Worm (Caenorhabditis elegans) whole organism, L1 larva: Measurements from ENCODE around the gene C13F10.5.

Experiments
- nhr-84 ChIP-seq: sonication (generic microtip); optimal IDR thresholded peaks from 2 replicates; lab custom pipeline; 2017; ENCODE audit warnings: missing biosample characterization, missing genetic modification characterization
- sox-4 ChIP-seq: sonication (generic microtip); optimal IDR thresholded peaks from 2 replicates; lab custom pipeline; 2016; ENCODE audit warnings: missing genetic modification characterization, missing compliant biosample characterization
- unc-62 ChIP-seq: fragments of 150-350 bp; optimal IDR thresholded peaks from 2 replicates; lab custom pipeline; 2014; ENCODE audit warnings: missing biosample characterization, missing genetic modification reagents, missing genetic modification characterization

DNA sequence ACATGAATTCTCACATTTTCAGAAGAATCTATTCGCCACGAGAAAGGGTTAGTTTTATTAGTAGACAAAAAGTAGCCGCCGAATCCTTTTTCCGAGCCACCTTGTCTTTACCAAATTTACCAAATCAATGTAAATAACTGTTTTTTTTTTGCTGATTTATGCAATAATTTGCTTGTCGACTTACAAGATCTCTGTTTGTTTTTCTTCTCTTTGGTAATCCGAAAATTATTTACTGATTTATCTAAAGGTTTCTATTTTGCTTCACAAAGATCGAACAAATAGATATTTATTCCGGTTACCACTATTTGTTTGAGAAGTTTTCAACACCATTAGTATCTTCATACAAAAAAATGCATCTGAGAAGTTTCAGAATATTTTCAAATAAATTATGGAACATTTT, 47.1 kb upstream of the C13F10.5 start, which contains the start of gene C13A2.7:
- TF ChIP-seq sox-4 (tag; lab: Kevin White, UChicago): no peak
- no peak for TF ChIP-seq unc-62 (GFP tag; lab: Kevin White, UChicago)
- no peak for TF ChIP-seq nhr-84
